Fruit fly (Drosophila melanogaster) whole organism, wandering third instar larva: Measurements from ENCODE around the gene Pde6.
A peak's percentile ranks its signal among the peaks of the same experiment; 100 is the strongest.

ENCODE experiments used
- Abd-B ChIP-seq: fragments of >200 bp; optimal IDR thresholded peaks from 2 replicates; lab custom pipeline; 2017; ENCODE audit warnings: missing biosample characterization, missing genetic modification characterization
- CG32264 ChIP-seq: fragments of 200-800 bp; sonication (Bioruptor generic); optimal IDR thresholded peaks from 2 replicates; lab custom pipeline; 2016; ENCODE audit warnings: missing biosample characterization, missing genetic modification characterization
- CG9705 ChIP-seq: fragments of 200-800 bp; sonication (Bioruptor generic); optimal IDR thresholded peaks from 2 replicates; lab custom pipeline; 2018; ENCODE audit warnings: missing biosample characterization, mild to moderate bottlenecking, missing genetic modification characterization
- CrebA ChIP-seq: fragments of 200-800 bp; sonication (Bioruptor generic); optimal IDR thresholded peaks from 2 replicates; lab custom pipeline; 2016; ENCODE audit warnings: missing biosample characterization, mild to moderate bottlenecking, missing genetic modification characterization, borderline replicate concordance
- Dfd ChIP-seq: fragments of >200 bp; optimal IDR thresholded peaks from 2 replicates; lab custom pipeline; 2017; ENCODE audit warnings: missing biosample characterization, missing genetic modification characterization
- Dif ChIP-seq: fragments of 200-275, 200-300 bp; sonication (Bioruptor generic); optimal IDR thresholded peaks from 2 replicates; lab custom pipeline; 2018; ENCODE audit warnings: missing biosample characterization, missing genetic modification characterization; ENCODE audit not compliant: partially characterized antibody
- GATAd ChIP-seq: sonication (Bioruptor generic); optimal IDR thresholded peaks from 2 replicates; lab custom pipeline; 2016; ENCODE audit warnings: missing biosample characterization, missing genetic modification characterization
- HLH106 ChIP-seq: fragments of 200-800 bp; optimal IDR thresholded peaks from 3 replicates; lab custom pipeline; 2019; ENCODE audit warnings: missing biosample characterization, mild to moderate bottlenecking, missing genetic modification characterization, moderate library complexity
- Hnf4 ChIP-seq: fragments of 200-800 bp; sonication (Bioruptor generic); optimal IDR thresholded peaks from 2 replicates; lab custom pipeline; 2016; ENCODE audit warnings: missing biosample characterization, mild to moderate bottlenecking, missing genetic modification characterization
- Hr78 ChIP-seq: fragments of >200 bp; optimal IDR thresholded peaks from 2 replicates; lab custom pipeline; 2017; ENCODE audit warnings: missing biosample characterization, missing genetic modification characterization
- Hr83 ChIP-seq: fragments of 200-300 bp; sonication (Bioruptor generic); optimal IDR thresholded peaks from 2 replicates; lab custom pipeline; 2016; ENCODE audit warnings: missing biosample characterization, mild to moderate bottlenecking, missing genetic modification characterization, moderate library complexity; ENCODE audit not compliant: poor library complexity, severe bottlenecking
- Jra ChIP-seq: sonication (Bioruptor generic); optimal IDR thresholded peaks from 2 replicates; lab custom pipeline; 2016; ENCODE audit warnings: missing biosample characterization, missing genetic modification characterization
- Mio ChIP-seq: sonication (Bioruptor generic); optimal IDR thresholded peaks from 2 replicates; lab custom pipeline; 2016; ENCODE audit warnings: missing biosample characterization, missing genetic modification characterization
- Myc ChIP-seq: fragments of >200 bp; optimal IDR thresholded peaks from 2 replicates; lab custom pipeline; 2017
- N ChIP-seq: fragments of >200 bp; optimal IDR thresholded peaks from 2 replicates; lab custom pipeline; 2018; ENCODE audit warnings: missing biosample characterization, missing external identifiers, missing genetic modification characterization
- OdsH ChIP-seq: fragments of 200-800 bp; sonication (Bioruptor generic); optimal IDR thresholded peaks from 2 replicates; lab custom pipeline; 2016; ENCODE audit warnings: missing biosample characterization, mild to moderate bottlenecking, missing genetic modification characterization
- Rel ChIP-seq, 2 experiments: fragments of 200-800 bp; sonication (Bioruptor generic) in 1 of 2; optimal IDR thresholded peaks; 2 replicates in 1 of 2; 3 replicates in 1 of 2; lab custom pipeline; 2016 to 2019; ENCODE audit warnings: mild to moderate bottlenecking in 2 of 2, missing biosample characterization in 2 of 2, missing genetic modification characterization in 2 of 2, moderate library complexity in 1 of 2
- Sp1 ChIP-seq: fragments of 200-800 bp; sonication (Bioruptor generic); optimal IDR thresholded peaks from 3 replicates; lab custom pipeline; 2019; ENCODE audit warnings: missing biosample characterization, mild to moderate bottlenecking, missing genetic modification characterization, moderate library complexity
- Vsx2 ChIP-seq: fragments of 200-300, 225-300 bp; sonication (Bioruptor generic); optimal IDR thresholded peaks from 2 replicates; lab custom pipeline; 2018; ENCODE audit warnings: missing biosample characterization, missing genetic modification characterization; ENCODE audit not compliant: partially characterized antibody
- br ChIP-seq: fragments of 200-800 bp; sonication (Bioruptor generic); optimal IDR thresholded peaks from 2 replicates; lab custom pipeline; 2016; ENCODE audit warnings: missing biosample characterization, missing genetic modification characterization
- brk ChIP-seq: fragments of 200-800 bp; sonication (Bioruptor generic); optimal IDR thresholded peaks from 2 replicates; lab custom pipeline; 2016; ENCODE audit warnings: missing biosample characterization, mild to moderate bottlenecking, missing genetic modification characterization
- dl ChIP-seq, 2 experiments: fragments of 175-275, 200-275 bp in 1 of 2; fragments of 200-275 bp in 1 of 2; sonication (Bioruptor generic); optimal IDR thresholded peaks; lab custom pipeline; 2018; ENCODE audit warnings: mild to moderate bottlenecking in 2 of 2, missing biosample characterization in 2 of 2, missing genetic modification characterization in 2 of 2, moderate library complexity in 2 of 2; ENCODE audit not compliant: partially characterized antibody in 2 of 2, insufficient read depth in 1 of 2
- dmrt93B ChIP-seq: fragments of 200-800 bp; sonication (Bioruptor generic); optimal IDR thresholded peaks from 2 replicates; lab custom pipeline; 2018; ENCODE audit warnings: missing biosample characterization, mild to moderate bottlenecking, missing genetic modification characterization
- dsf ChIP-seq: sonication (Bioruptor generic); optimal IDR thresholded peaks from 2 replicates; lab custom pipeline; 2016; ENCODE audit warnings: missing biosample characterization, missing genetic modification characterization, borderline replicate concordance
- ey ChIP-seq: fragments of 200-800 bp; sonication (Bioruptor generic); optimal IDR thresholded peaks from 2 replicates; lab custom pipeline; 2016; ENCODE audit warnings: missing biosample characterization, missing genetic modification characterization
- foxo ChIP-seq, 2 experiments: fragments of 200-800 bp; sonication (Bioruptor generic); optimal IDR thresholded peaks; 2 replicates in 1 of 2; 3 replicates in 1 of 2; lab custom pipeline; 2016 to 2017; ENCODE audit warnings: missing biosample characterization in 2 of 2, missing genetic modification characterization in 2 of 2
- fru ChIP-seq: fragments of 200-800 bp; sonication (Bioruptor generic); optimal IDR thresholded peaks from 3 replicates; lab custom pipeline; 2016; ENCODE audit warnings: missing biosample characterization, mild to moderate bottlenecking, missing genetic modification characterization
- h ChIP-seq: fragments of 200-800 bp; sonication (Bioruptor generic); optimal IDR thresholded peaks from 3 replicates; lab custom pipeline; 2016; ENCODE audit warnings: missing biosample characterization, mild to moderate bottlenecking, missing genetic modification characterization
- jim ChIP-seq: fragments of 175-275, 200-325 bp; sonication (Bioruptor generic); optimal IDR thresholded peaks from 2 replicates; lab custom pipeline; 2016; ENCODE audit warnings: missing biosample characterization, mild to moderate bottlenecking, missing genetic modification characterization
- lola ChIP-seq: fragments of >200 bp; optimal IDR thresholded peaks from 2 replicates; lab custom pipeline; 2017; ENCODE audit warnings: missing biosample characterization, missing genetic modification characterization
- pan ChIP-seq: fragments of >200 bp; optimal IDR thresholded peaks from 2 replicates; lab custom pipeline; 2017
- psq ChIP-seq: fragments of 200-800 bp; sonication (Bioruptor generic); optimal IDR thresholded peaks from 3 replicates; lab custom pipeline; 2017; ENCODE audit warnings: missing biosample characterization, mild to moderate bottlenecking, missing genetic modification characterization, moderate library complexity
- rgr ChIP-seq: fragments of 200-800 bp; sonication (Bioruptor generic); optimal IDR thresholded peaks from 3 replicates; lab custom pipeline; 2016; ENCODE audit warnings: missing biosample characterization, mild to moderate bottlenecking, missing genetic modification characterization
- sage ChIP-seq: fragments of 200-800 bp; sonication (Bioruptor generic); optimal IDR thresholded peaks from 2 replicates; lab custom pipeline; 2016; ENCODE audit warnings: missing biosample characterization, mild to moderate bottlenecking, missing genetic modification characterization
- sv ChIP-seq: fragments of 200-800 bp; sonication (Bioruptor generic); optimal IDR thresholded peaks from 3 replicates; lab custom pipeline; 2016; ENCODE audit warnings: missing biosample characterization, missing genetic modification characterization
- tai ChIP-seq: sonication (Bioruptor generic); optimal IDR thresholded peaks from 2 replicates; lab custom pipeline; 2016; ENCODE audit warnings: missing biosample characterization, missing genetic modification characterization
- usp ChIP-seq: fragments of >200 bp; optimal IDR thresholded peaks from 2 replicates; lab custom pipeline; 2017; ENCODE audit warnings: missing biosample characterization, missing genetic modification characterization
- woc ChIP-seq: sonication (Bioruptor generic); optimal IDR thresholded peaks from 2 replicates; lab custom pipeline; 2016; ENCODE audit warnings: missing biosample characterization, mild to moderate bottlenecking, missing genetic modification characterization

Gene Pde6

dm6 chr3R:14477877-14478437 lies 80.1 kb downstream of the Pde6 start:
- no peak for TF ChIP-seq ey (GFP tag; lab: Kevin White, UChicago)
- TF ChIP-seq HLH106 (tag; lab: Kevin White, UChicago): no peak

DNA sequence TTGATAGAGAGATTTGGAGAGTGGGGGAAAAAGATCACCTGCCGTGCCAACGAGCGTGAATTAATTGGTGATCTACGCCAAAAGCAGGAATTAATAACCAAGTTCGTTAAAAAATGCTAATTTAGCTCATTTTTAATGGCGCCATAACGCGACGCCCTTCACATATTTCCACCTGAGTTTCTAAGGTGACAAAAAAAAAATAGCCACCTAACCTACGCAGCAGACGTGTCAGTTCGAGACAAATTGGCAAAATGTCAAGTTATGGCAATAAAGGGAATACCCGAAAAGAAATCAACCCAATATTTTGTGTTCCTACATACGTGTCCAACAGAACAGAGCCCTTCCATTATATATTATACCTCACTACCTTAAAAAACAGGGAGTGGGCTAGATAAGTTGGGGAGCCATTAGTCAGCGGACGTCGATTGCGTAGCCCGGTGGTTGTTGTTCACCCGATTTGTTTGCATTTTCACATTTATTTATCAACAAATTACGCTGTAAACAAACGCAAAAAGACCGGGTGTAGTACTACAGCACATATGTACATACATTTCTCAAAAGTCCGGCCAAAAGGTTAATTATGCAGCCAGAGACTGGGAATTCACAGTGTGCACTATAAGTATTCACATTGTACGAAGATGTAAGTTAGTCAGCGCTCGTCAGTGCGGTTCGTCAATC lies 80.9 kb downstream of the Pde6 start:
- TF ChIP-seq Dif (GFP tag; lab: Kevin White, UChicago) (no peak), pan (no peak), CG9705 (GFP tag; lab: Kevin White, UChicago) (no peak), psq (GFP tag; lab: Kevin White, UChicago) (no peak), Rel (GFP tag; optimal IDR thresholded peaks at IDR 0.05; lab: Kevin White, UChicago) (no peak), Rel (tag; optimal IDR thresholded peaks at IDR 0.05; lab: Kevin White, UChicago) (no peak), sv (GFP tag; lab: Kevin White, UChicago) (no peak), CG32264 (GFP tag; lab: Kevin White, UChicago) (no peak), usp (no peak), h (GFP tag; lab: Kevin White, UChicago) (no peak), br (GFP tag; lab: Kevin White, UChicago) (no peak), Hnf4 (GFP tag; lab: Kevin White, UChicago) (no peak), ey (GFP tag; lab: Kevin White, UChicago) (no peak), OdsH (GFP tag; lab: Kevin White, UChicago) (no peak), rgr (GFP tag; lab: Kevin White, UChicago) (no peak), Dfd (GFP tag; lab: Kevin White, UChicago) (no peak), Jra (no peak), Hr78 (GFP tag; lab: Kevin White, UChicago) (no peak), brk (GFP tag; lab: Kevin White, UChicago) (no peak), Myc (lab: Kevin White, UChicago) (no peak)
- TF ChIP-seq, all 38 proteins: peak for 0

- TF ChIP-seq CG9705 (GFP tag; lab: Kevin White, UChicago) (no peak), br (GFP tag; lab: Kevin White, UChicago) (peak; percentile 23), OdsH (GFP tag; lab: Kevin White, UChicago) (peak; percentile 44), tai (no peak), usp (no peak), CG32264 (GFP tag; lab: Kevin White, UChicago) (no peak), Hr83 (GFP tag; lab: Kevin White, UChicago) (no peak), Dif (GFP tag; lab: Kevin White, UChicago) (no peak), woc (GFP tag; lab: Kevin White, UChicago) (no peak), dsf (no peak), h (GFP tag; lab: Kevin White, UChicago) (peak; percentile 65), Rel (GFP tag; optimal IDR thresholded peaks at IDR 0.05; lab: Kevin White, UChicago) (no peak), Rel (tag; optimal IDR thresholded peaks at IDR 0.05; lab: Kevin White, UChicago) (no peak), psq (GFP tag; lab: Kevin White, UChicago) (peak; percentile 4), fru (GFP tag; lab: Kevin White, UChicago) (peak; percentile 36), Sp1 (peak; percentile 10), Dfd (GFP tag; lab: Kevin White, UChicago) (no peak), sage (GFP tag; lab: Kevin White, UChicago) (no peak), Hr78 (GFP tag; lab: Kevin White, UChicago) (no peak), HLH106 (tag; lab: Kevin White, UChicago) (peak; percentile 32), ey (GFP tag; lab: Kevin White, UChicago) (peak; percentile 48), brk (GFP tag; lab: Kevin White, UChicago) (no peak), N (no peak), lola (GFP tag; lab: Kevin White, UChicago) (no peak), Vsx2 (no peak), dmrt93B (GFP tag; lab: Kevin White, UChicago) (no peak), Abd-B (GFP tag; lab: Kevin White, UChicago) (no peak), Jra (no peak), Mio (GFP tag; lab: Kevin White, UChicago) (no peak), Hnf4 (GFP tag; lab: Kevin White, UChicago) (peak; percentile 6), dl (GFP tag; optimal IDR thresholded peaks at IDR 0.05; lab: Kevin White, UChicago; ENCODE audit: insufficient read depth in 1 of 2, partially characterized antibody in 2 of 2) (no peak), rgr (GFP tag; lab: Kevin White, UChicago) (peak; percentile 27), GATAd (GFP tag; lab: Kevin White, UChicago) (no peak), CrebA (GFP tag; lab: Kevin White, UChicago) (no peak), sv (GFP tag; lab: Kevin White, UChicago) (peak; percentile 57), foxo (GFP tag; optimal IDR thresholded peaks at IDR 0.05; lab: Kevin White, UChicago) (peak in 1 of 2 experiments; percentile 56), jim (GFP tag; lab: Kevin White, UChicago) (no peak), pan (no peak), Myc (lab: Kevin White, UChicago) (no peak)
These were observed 81.8 kb downstream of the Pde6 start for dm6 chr3R:14476273-14476672.
